Fruit fly (Drosophila melanogaster): ENCODE measurements around the gene CG14881.

CG14881 gene

dm6 chr3R:16455875-16456274 is 21.2 kb downstream of the CG14881 start, which contains the start of gene CG14883:
CG14883 (plus strand) TSS chr3R:16456052.
- TF ChIP-seq CG14655 (GFP tag; optimal IDR thresholded peaks at IDR 0.05) = no peak
- TF ChIP-seq CG17806 (tag; optimal IDR thresholded peaks at IDR 0.05) = no peak
- no peak for TF ChIP-seq CG32121 (GFP tag; IDR thresholded peaks at IDR 0.05)

dm6 chr3R:16456607-16457006 is 21.9 kb downstream of the CG14881 start:
- TF ChIP-seq CG32121 (GFP tag; IDR thresholded peaks at IDR 0.05) = no peak
- TF ChIP-seq CG13204 (GFP tag; optimal IDR thresholded peaks at IDR 0.05) = no peak
- no peak for TF ChIP-seq gl (tag; optimal IDR thresholded peaks at IDR 0.05)
- TF ChIP-seq EcR (GFP tag; optimal IDR thresholded peaks at IDR 0.05) = no peak
- TF ChIP-seq CG34367 (tag; optimal IDR thresholded peaks at IDR 0.05) = no peak
- TF ChIP-seq CG8301 (tag; optimal IDR thresholded peaks at IDR 0.05) = no peak
- no peak for TF ChIP-seq CG10348 (GFP tag; IDR thresholded peaks at IDR 0.05)
- no peak for TF ChIP-seq CG8159 (tag; optimal IDR thresholded peaks at IDR 0.05)
- no peak for TF ChIP-seq CG14655 (GFP tag; optimal IDR thresholded peaks at IDR 0.05)
- no peak for TF ChIP-seq rn (GFP tag; IDR thresholded peaks at IDR 0.05)
- no peak for TF ChIP-seq Ets98B (GFP tag; IDR thresholded peaks at IDR 0.05)
- no peak for TF ChIP-seq fd96Ca (GFP tag; IDR thresholded peaks at IDR 0.05)
- no peak for TF ChIP-seq CG12605 (GFP tag; IDR thresholded peaks at IDR 0.05)
- no peak for TF ChIP-seq Snoo (tag; optimal IDR thresholded peaks at IDR 0.05)
- TF ChIP-seq CG17806 (tag; optimal IDR thresholded peaks at IDR 0.05) = no peak
- no peak for TF ChIP-seq D1 (tag; optimal IDR thresholded peaks at IDR 0.05)
- no peak for TF ChIP-seq Pif1B (GFP tag; optimal IDR thresholded peaks at IDR 0.05)
- TF ChIP-seq CG15710 (tag; optimal IDR thresholded peaks at IDR 0.05) = no peak
- TF ChIP-seq Pif1A (GFP tag; optimal IDR thresholded peaks at IDR 0.05) = no peak

DNA sequence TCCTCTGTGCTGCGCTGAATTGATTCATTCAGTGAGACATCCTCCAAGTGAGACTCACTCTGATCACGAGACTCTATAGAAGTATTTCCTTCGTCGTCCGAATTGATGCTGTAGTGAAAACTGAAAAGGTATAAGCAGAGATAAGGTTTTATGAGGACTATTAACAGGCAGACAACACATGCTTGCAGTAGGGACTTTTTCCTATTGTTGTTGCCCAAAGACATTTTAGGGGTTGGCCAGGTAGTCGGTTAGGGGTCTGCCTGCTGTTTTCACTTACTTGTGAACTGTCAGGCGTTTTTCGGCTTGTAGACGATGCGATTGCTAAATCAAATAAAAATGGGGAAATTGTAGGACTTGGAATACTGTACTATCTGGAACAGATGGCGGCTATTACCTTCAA is 33.9 kb downstream of the CG14881 start:
- no peak for TF ChIP-seq CG17806 (tag; optimal IDR thresholded peaks at IDR 0.05)
- no peak for TF ChIP-seq Pif1A (GFP tag; optimal IDR thresholded peaks at IDR 0.05)
- no peak for TF ChIP-seq gl (tag; optimal IDR thresholded peaks at IDR 0.05)
- TF ChIP-seq CG8301 (tag; optimal IDR thresholded peaks at IDR 0.05) = no peak
- no peak for TF ChIP-seq EcR (GFP tag; optimal IDR thresholded peaks at IDR 0.05)
- TF ChIP-seq CG8159 (tag; optimal IDR thresholded peaks at IDR 0.05) = no peak

DNA sequence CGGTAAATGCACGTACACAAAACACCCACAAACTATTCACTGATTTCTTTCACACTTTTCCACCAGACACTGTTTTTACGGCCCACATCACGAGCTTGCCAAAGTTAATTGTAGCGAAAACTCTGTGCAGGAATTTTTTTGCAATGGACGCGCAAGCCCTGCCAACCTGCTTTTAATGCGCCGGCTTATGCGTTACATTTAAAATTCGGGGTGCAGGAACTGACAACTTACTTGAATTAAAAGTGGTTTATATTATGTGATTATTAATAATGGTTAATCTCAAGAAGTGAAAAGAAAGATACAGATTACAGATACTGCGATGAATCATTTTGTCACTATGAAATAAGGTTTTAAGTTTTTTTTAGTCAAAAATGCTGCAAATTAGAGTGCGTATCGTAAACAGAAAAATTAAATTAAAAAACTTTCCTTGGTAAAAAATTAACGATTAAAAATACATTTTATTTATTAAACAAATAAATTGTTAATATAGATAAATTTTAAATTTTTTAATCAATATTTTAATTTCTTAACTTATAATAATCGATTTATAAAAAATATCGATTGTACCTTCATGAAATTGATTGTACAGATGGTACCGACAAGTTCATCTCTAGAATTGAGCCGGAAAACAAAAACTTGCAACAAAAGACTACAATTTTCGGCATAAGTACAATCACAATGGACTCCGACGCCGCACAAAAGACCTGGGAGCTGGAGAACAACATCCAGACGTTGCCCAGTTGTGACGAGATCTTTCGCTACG is 35.0 kb downstream of the CG14881 start, which contains the start of the genes CG42232 and CSN5:
CG42232 (minus strand) TSS at position 163 of the 763 bp plus-strand sequence.
CSN5 (plus strand) TSS at position 599 of the 763 bp plus-strand sequence.
- TF ChIP-seq CG9948 (tag; optimal IDR thresholded peaks at IDR 0.05) (no peak), Pif1B (GFP tag; optimal IDR thresholded peaks at IDR 0.05) (no peak), CG4496 (GFP tag; IDR thresholded peaks at IDR 0.05) (no peak), CG14655 (GFP tag; optimal IDR thresholded peaks at IDR 0.05) (no peak), CG8301 (tag; optimal IDR thresholded peaks at IDR 0.05) (no peak), CG32121 (GFP tag; IDR thresholded peaks at IDR 0.05) (no peak), CG13204 (GFP tag; optimal IDR thresholded peaks at IDR 0.05) (no peak), CG15710 (tag; optimal IDR thresholded peaks at IDR 0.05) (no peak), Pif1A (GFP tag; optimal IDR thresholded peaks at IDR 0.05) (no peak), fd96Ca (GFP tag; IDR thresholded peaks at IDR 0.05) (no peak)

dm6 chr3R:16472301-16472700 is 37.6 kb downstream of the CG14881 start, which contains the start of gene Gyc89Da:
Gyc89Da (plus strand) TSS chr3R:16472601.
- no peak for TF ChIP-seq CG32121 (GFP tag; IDR thresholded peaks at IDR 0.05)
- no peak for TF ChIP-seq D1 (tag; optimal IDR thresholded peaks at IDR 0.05)
- TF ChIP-seq CG4496 (GFP tag; IDR thresholded peaks at IDR 0.05) = no peak
- TF ChIP-seq CG10348 (GFP tag; IDR thresholded peaks at IDR 0.05) = no peak
- TF ChIP-seq fd96Ca (GFP tag; IDR thresholded peaks at IDR 0.05) = no peak
- no peak for TF ChIP-seq CG14655 (GFP tag; optimal IDR thresholded peaks at IDR 0.05)
- no peak for TF ChIP-seq CG17806 (tag; optimal IDR thresholded peaks at IDR 0.05)
- no peak for TF ChIP-seq Pif1A (GFP tag; optimal IDR thresholded peaks at IDR 0.05)

DNA sequence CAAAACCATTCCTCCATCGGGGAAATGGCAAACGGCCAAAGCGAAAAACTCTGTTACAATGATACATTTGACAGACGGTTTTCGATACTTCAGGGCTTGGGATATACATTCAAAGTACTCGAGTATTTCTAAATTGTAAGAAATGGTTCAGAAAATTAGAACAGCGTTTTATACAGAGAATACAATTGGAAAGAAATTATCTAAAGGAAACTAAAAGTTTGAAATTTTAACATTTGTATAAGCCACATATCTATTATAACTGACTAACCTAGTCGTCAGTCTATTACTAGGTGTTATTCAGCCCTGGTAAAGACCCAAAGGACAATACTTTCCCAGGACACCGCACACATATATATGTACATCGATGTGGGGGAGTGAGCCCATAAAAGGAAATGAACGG is 41.8 kb downstream of the CG14881 start:
- TF ChIP-seq Pif1B (GFP tag; optimal IDR thresholded peaks at IDR 0.05) = no peak

DNA sequence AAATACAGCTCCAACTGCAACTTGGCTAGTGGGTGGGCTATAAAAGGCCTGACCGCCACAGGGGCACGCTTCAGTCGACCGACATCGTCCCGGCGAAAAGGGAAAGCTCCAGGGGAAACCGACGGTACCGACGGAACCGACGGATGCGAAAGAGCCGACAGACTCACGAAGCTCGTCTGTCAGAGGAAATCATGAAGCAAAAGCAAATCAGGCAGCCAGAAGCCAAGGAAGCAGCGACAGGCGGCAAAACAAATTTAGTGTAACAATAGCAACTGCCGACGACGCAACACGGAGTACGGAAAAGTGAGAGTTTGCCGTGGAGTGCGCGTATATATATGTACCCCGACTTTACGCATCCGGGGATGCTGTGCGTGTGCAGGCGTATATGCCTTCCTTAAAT is 42.3 kb downstream of the CG14881 start, which contains the start of gene Gyc89Db:
Gyc89Db (plus strand) TSS at position 78 of the 400 bp plus-strand sequence.
- TF ChIP-seq CG10348 (GFP tag; IDR thresholded peaks at IDR 0.05) = no peak
- TF ChIP-seq D1 (tag; optimal IDR thresholded peaks at IDR 0.05) = no peak
- no peak for TF ChIP-seq fd96Ca (GFP tag; IDR thresholded peaks at IDR 0.05)
- TF ChIP-seq Ets98B (GFP tag; IDR thresholded peaks at IDR 0.05) = no peak
- TF ChIP-seq CG14655 (GFP tag; optimal IDR thresholded peaks at IDR 0.05) = no peak
- TF ChIP-seq CG34367 (tag; optimal IDR thresholded peaks at IDR 0.05) = no peak
- TF ChIP-seq CG8159 (tag; optimal IDR thresholded peaks at IDR 0.05) = no peak
- TF ChIP-seq gl (tag; optimal IDR thresholded peaks at IDR 0.05) = no peak
- TF ChIP-seq rn (GFP tag; IDR thresholded peaks at IDR 0.05) = no peak
- TF ChIP-seq CG9948 (tag; optimal IDR thresholded peaks at IDR 0.05) = no peak
- TF ChIP-seq Pif1B (GFP tag; optimal IDR thresholded peaks at IDR 0.05) = no peak
- no peak for TF ChIP-seq CG4496 (GFP tag; IDR thresholded peaks at IDR 0.05)
